Worm (Caenorhabditis elegans): ENCODE results near the gene ssp-32.
A peak's percentile ranks its signal among the peaks of the same experiment; 100 is the strongest.

The ssp-32 gene

ce11 chrIV:9867915-9868314, 27.3 kb upstream of the ssp-32 start:
- no peak for TF ChIP-seq madf-2 (tag; optimal IDR thresholded peaks at IDR 0.05)
- no peak for TF ChIP-seq elt-4 (tag; optimal IDR thresholded peaks at IDR 0.05)
- no peak for TF ChIP-seq sox-2 (GFP tag; IDR thresholded peaks at IDR 0.05)
- no peak for TF ChIP-seq pat-9 (tag; optimal IDR thresholded peaks at IDR 0.05)
- no peak for TF ChIP-seq nhr-232 (tag; optimal IDR thresholded peaks at IDR 0.05)
- no peak for TF ChIP-seq odd-2 (tag; optimal IDR thresholded peaks at IDR 0.05)
- no peak for TF ChIP-seq ceh-9 (tag; optimal IDR thresholded peaks at IDR 0.05)
- no peak for TF ChIP-seq ceh-22 (tag; optimal IDR thresholded peaks at IDR 0.05)
- no peak for TF ChIP-seq che-1 (tag; optimal IDR thresholded peaks at IDR 0.05)
- TF ChIP-seq sox-4 (tag; optimal IDR thresholded peaks at IDR 0.05) = no peak

- TF ChIP-seq sdc-2 (tag; optimal IDR thresholded peaks at IDR 0.05) = no peak
- no peak for TF ChIP-seq pat-9 (tag; optimal IDR thresholded peaks at IDR 0.05)
- no peak for TF ChIP-seq ceh-9 (tag; optimal IDR thresholded peaks at IDR 0.05)
- no peak for TF ChIP-seq ztf-16 (tag; optimal IDR thresholded peaks at IDR 0.05)
- TF ChIP-seq eyg-1 (tag; optimal IDR thresholded peaks at IDR 0.05) = no peak
- TF ChIP-seq T23F11.4 (GFP tag; optimal IDR thresholded peaks at IDR 0.05) = no peak
- TF ChIP-seq sox-2 (GFP tag; IDR thresholded peaks at IDR 0.05) = no peak
- no peak for TF ChIP-seq zip-5 (tag; optimal IDR thresholded peaks at IDR 0.05)
- TF ChIP-seq odd-2 (tag; optimal IDR thresholded peaks at IDR 0.05) = no peak
- TF ChIP-seq lin-11 (tag; optimal IDR thresholded peaks at IDR 0.05) = no peak
- no peak for TF ChIP-seq unc-55 (GFP tag; optimal IDR thresholded peaks at IDR 0.05)
- TF ChIP-seq pax-1 (tag; optimal IDR thresholded peaks at IDR 0.05) = no peak
- TF ChIP-seq ahr-1 (tag; optimal IDR thresholded peaks at IDR 0.05) = no peak
- TF ChIP-seq K02D7.2 (tag; optimal IDR thresholded peaks at IDR 0.05) = no peak
- TF ChIP-seq ttx-3 (tag; optimal IDR thresholded peaks at IDR 0.05) = no peak
- TF ChIP-seq sox-4 (tag; optimal IDR thresholded peaks at IDR 0.05) = no peak
Measured at ce11 chrIV:9869344-9869743, 25.8 kb upstream of the ssp-32 start.

- TF ChIP-seq ceh-45 (GFP tag; IDR thresholded peaks at IDR 0.05) (no peak), unc-55 (GFP tag; optimal IDR thresholded peaks at IDR 0.05) (no peak), che-1 (tag; optimal IDR thresholded peaks at IDR 0.05) (no peak), F13H6.1 (tag; optimal IDR thresholded peaks at IDR 0.05) (no peak), ztf-16 (tag; optimal IDR thresholded peaks at IDR 0.05) (no peak), lin-11 (tag; optimal IDR thresholded peaks at IDR 0.05) (no peak), lim-6 (tag; optimal IDR thresholded peaks at IDR 0.05) (no peak), sox-4 (tag; optimal IDR thresholded peaks at IDR 0.05) (no peak), hlh-30 (tag; optimal IDR thresholded peaks at IDR 0.05; ENCODE audit: insufficient read depth) (no peak), Y22D7AL.16 (tag; optimal IDR thresholded peaks at IDR 0.05) (no peak), ttx-3 (tag; optimal IDR thresholded peaks at IDR 0.05) (no peak), ceh-31 (tag; optimal IDR thresholded peaks at IDR 0.05) (no peak), pha-2 (tag; optimal IDR thresholded peaks at IDR 0.05) (no peak), ceh-30 (tag; optimal IDR thresholded peaks at IDR 0.05) (no peak), pha-4 (tag; optimal IDR thresholded peaks at IDR 0.05) (no peak), T23F11.4 (GFP tag; optimal IDR thresholded peaks at IDR 0.05) (no peak)
Measured at ce11 chrIV:9872210-9872609, 23.0 kb upstream of the ssp-32 start.

ce11 chrIV:9872786-9873185, 22.4 kb upstream of the ssp-32 start:
- TF ChIP-seq ceh-19 (GFP tag; optimal IDR thresholded peaks at IDR 0.05) = no peak
- TF ChIP-seq hlh-30 (tag; optimal IDR thresholded peaks at IDR 0.05; ENCODE audit: insufficient read depth) = no peak
- no peak for TF ChIP-seq ceh-30 (tag; optimal IDR thresholded peaks at IDR 0.05)
- TF ChIP-seq mec-3 (tag; optimal IDR thresholded peaks at IDR 0.05; ENCODE audit: borderline replicate concordance) = no peak
- TF ChIP-seq K02D7.2 (tag; optimal IDR thresholded peaks at IDR 0.05) = no peak
- TF ChIP-seq tbx-7 (tag; optimal IDR thresholded peaks at IDR 0.05) = no peak
- no peak for TF ChIP-seq ceh-48 (tag; optimal IDR thresholded peaks at IDR 0.05)
- no peak for TF ChIP-seq eyg-1 (tag; optimal IDR thresholded peaks at IDR 0.05)
- no peak for TF ChIP-seq pha-4 (tag; optimal IDR thresholded peaks at IDR 0.05)

- TF ChIP-seq nhr-232 (tag; optimal IDR thresholded peaks at IDR 0.05) (no peak), unc-86 (tag; optimal IDR thresholded peaks at IDR 0.05) (no peak), ceh-34 (tag; optimal IDR thresholded peaks at IDR 0.05) (peak; percentile 79), zip-5 (tag; optimal IDR thresholded peaks at IDR 0.05) (no peak), elt-4 (tag; optimal IDR thresholded peaks at IDR 0.05) (no peak), ceh-22 (tag; optimal IDR thresholded peaks at IDR 0.05) (no peak), fkh-6 (tag; optimal IDR thresholded peaks at IDR 0.05) (no peak), ceh-19 (GFP tag; optimal IDR thresholded peaks at IDR 0.05) (no peak), hlh-13 (GFP tag; optimal IDR thresholded peaks at IDR 0.05) (no peak), pros-1 (tag; optimal IDR thresholded peaks at IDR 0.05) (no peak), pha-4 (tag; optimal IDR thresholded peaks at IDR 0.05) (no peak), C38D4.7 (GFP tag; optimal IDR thresholded peaks at IDR 0.05) (no peak), hlh-8 (tag; optimal IDR thresholded peaks at IDR 0.05) (no peak), nfya-1 (tag; optimal IDR thresholded peaks at IDR 0.05) (peak; percentile 28), ceh-31 (tag; optimal IDR thresholded peaks at IDR 0.05) (peak; percentile 34), C08G9.2 (tag; optimal IDR thresholded peaks at IDR 0.05) (no peak), pat-9 (tag; optimal IDR thresholded peaks at IDR 0.05) (no peak), sox-4 (tag; optimal IDR thresholded peaks at IDR 0.05) (no peak), ets-4 (tag; optimal IDR thresholded peaks at IDR 0.05) (no peak)
Measured at ce11 chrIV:9873837-9874236, 21.4 kb upstream of the ssp-32 start.
